Worm (Caenorhabditis elegans): ENCODE measurements around the gene glr-2.

- no peak for TF ChIP-seq hnd-1 (tag; optimal IDR thresholded peaks at IDR 0.05)
- no peak for TF ChIP-seq aly-1 (tag; optimal IDR thresholded peaks at IDR 0.05)
- no peak for TF ChIP-seq ama-1 (optimal IDR thresholded peaks at IDR 0.05)
- TF ChIP-seq sea-1 (GFP tag; conservative IDR thresholded peaks at IDR 0.05) = 0 out of 2 replicates have a peak, but pooled peaks have one; percentile 28
- no peak for TF ChIP-seq ceh-36 (tag; optimal IDR thresholded peaks at IDR 0.05)
- TF ChIP-seq scrt-1 (GFP tag; IDR thresholded peaks at IDR 0.05) = no peak
- TF ChIP-seq tbx-37 (GFP tag; conservative IDR thresholded peaks at IDR 0.05) = no peak
- TF ChIP-seq F13C5.2 (tag; optimal IDR thresholded peaks at IDR 0.05) = peak; percentile 70
- no peak for TF ChIP-seq tra-4 (tag; optimal IDR thresholded peaks at IDR 0.05)
- peak; percentile 3; the same call in 1 of the 2 replicates for TF ChIP-seq flt-1 (GFP tag; IDR thresholded peaks at IDR 0.05)
- TF ChIP-seq B0310.2 (tag; optimal IDR thresholded peaks at IDR 0.05) = no peak
- no peak for TF ChIP-seq ceh-13 (GFP tag; optimal IDR thresholded peaks at IDR 0.05)
Measured at ce11 chrIII:7155631-7156030, 10.9 kb upstream of the glr-2 start.

Data from whole organism, early embryonic.